Worm (Caenorhabditis elegans): Measurements from ENCODE around the gene tbck-1.
A peak's percentile ranks its signal among the peaks of the same experiment; 100 is the strongest.

Gene tbck-1

ce11 chrII:4855489-4855888 is 27.1 kb downstream of the tbck-1 start (continued):
- TF ChIP-seq tag-97 (GFP tag; IDR thresholded peaks at IDR 0.05) (0 out of 2 replicates have a peak, but pooled peaks have one; percentile 75), nhr-48 (tag; optimal IDR thresholded peaks at IDR 0.05) (no peak), dmd-8 (GFP tag; IDR thresholded peaks at IDR 0.05) (no peak), ceh-20 (GFP tag; IDR thresholded peaks at IDR 0.05) (no peak), unc-62 (GFP tag; optimal IDR thresholded peaks at IDR 0.05 in 1 of 2) (no peak), unc-62 (tag; optimal IDR thresholded peaks at IDR 0.05) (no peak), arid-1 (GFP tag; conservative IDR thresholded peaks at IDR 0.05) (no peak), zfp-2 (tag; optimal IDR thresholded peaks at IDR 0.05) (no peak), hlh-30 (tag; optimal IDR thresholded peaks at IDR 0.05; ENCODE audit: insufficient read depth) (no peak), saeg-2 (GFP tag; IDR thresholded peaks at IDR 0.05) (no peak), daf-16 (GFP tag; optimal IDR thresholded peaks at IDR 0.05) (no peak), daf-16 (tag; optimal IDR thresholded peaks at IDR 0.05) (no peak)

ce11 chrII:4856113-4856512 is 27.8 kb downstream of the tbck-1 start:
- no peak for TF ChIP-seq mes-2 (tag; optimal IDR thresholded peaks at IDR 0.05; ENCODE audit: poor library complexity, severe bottlenecking)
- TF ChIP-seq duxl-1 (tag; optimal IDR thresholded peaks at IDR 0.05; ENCODE audit: poor library complexity) = no peak
- no peak for TF ChIP-seq Y105C5A.15 (GFP tag; IDR thresholded peaks at IDR 0.05)
- no peak for TF ChIP-seq daf-16 (GFP tag; optimal IDR thresholded peaks at IDR 0.05)
- peak; percentile 2 for TF ChIP-seq daf-16 (tag; optimal IDR thresholded peaks at IDR 0.05)
- TF ChIP-seq hif-1 (tag; optimal IDR thresholded peaks at IDR 0.05) = no peak
- TF ChIP-seq F49E8.2 (tag; optimal IDR thresholded peaks at IDR 0.05; ENCODE audit: borderline replicate concordance) = no peak
- TF ChIP-seq ceh-28 (tag; optimal IDR thresholded peaks at IDR 0.05) = no peak
- peak; percentile 48 for TF ChIP-seq dve-1 (tag; optimal IDR thresholded peaks at IDR 0.05; ENCODE audit: insufficient read depth)
- TF ChIP-seq ces-1 (GFP tag; optimal IDR thresholded peaks at IDR 0.05) = no peak
- no peak for TF ChIP-seq nhr-237 (tag; optimal IDR thresholded peaks at IDR 0.05)
- TF ChIP-seq nhr-41 (GFP tag; IDR thresholded peaks at IDR 0.05) = no peak
- no peak for TF ChIP-seq ztf-7 (tag; optimal IDR thresholded peaks at IDR 0.05)
- TF ChIP-seq ctbp-1 (GFP tag; IDR thresholded peaks at IDR 0.05) = no peak
- no peak for TF ChIP-seq rbr-2 (tag; optimal IDR thresholded peaks at IDR 0.05)
- no peak for TF ChIP-seq F44E2.7 (GFP tag; IDR thresholded peaks at IDR 0.05)
- no peak for TF ChIP-seq F26F4.8 (GFP tag; conservative IDR thresholded peaks at IDR 0.05)
- no peak for TF ChIP-seq php-3 (GFP tag; IDR thresholded peaks at IDR 0.05)
- TF ChIP-seq daf-8 (GFP tag; IDR thresholded peaks at IDR 0.05) = no peak
- TF ChIP-seq F10B5.3 (tag; optimal IDR thresholded peaks at IDR 0.05) = no peak
- TF ChIP-seq unc-62 (GFP tag; optimal IDR thresholded peaks at IDR 0.05 in 1 of 2) = no peak
- no peak for TF ChIP-seq unc-62 (tag; optimal IDR thresholded peaks at IDR 0.05)
- no peak for TF ChIP-seq Y5F2A.4 (GFP tag; optimal IDR thresholded peaks at IDR 0.05)
- TF ChIP-seq lin-1 (GFP tag; IDR thresholded peaks at IDR 0.05) = no peak
- TF ChIP-seq ceh-20 (GFP tag; IDR thresholded peaks at IDR 0.05) = no peak
- TF ChIP-seq lir-3 (tag; optimal IDR thresholded peaks at IDR 0.05) = no peak
- no peak for TF ChIP-seq saeg-2 (GFP tag; IDR thresholded peaks at IDR 0.05)
- peak in 1 of 2 experiments; percentile 59 for TF ChIP-seq lsy-2 (tag; optimal IDR thresholded peaks at IDR 0.05)
- no peak for TF ChIP-seq zip-2 (tag; optimal IDR thresholded peaks at IDR 0.05)
- TF ChIP-seq daf-19 (GFP tag; conservative IDR thresholded peaks at IDR 0.05) = no peak
- TF ChIP-seq hlh-30 (tag; optimal IDR thresholded peaks at IDR 0.05; ENCODE audit: insufficient read depth) = peak; percentile 89
- no peak for TF ChIP-seq nhr-48 (tag; optimal IDR thresholded peaks at IDR 0.05)
- TF ChIP-seq nhr-11 (tag; optimal IDR thresholded peaks at IDR 0.05) = peak; percentile 17
- TF ChIP-seq aha-1 (tag) = peak; percentile 13
- TF ChIP-seq mdl-1 (tag; optimal IDR thresholded peaks at IDR 0.05) = peak in 1 of 2 experiments; percentile 36
- peak; percentile 50 for TF ChIP-seq hlh-11 (tag; optimal IDR thresholded peaks at IDR 0.05)
- TF ChIP-seq lin-29 (GFP tag; IDR thresholded peaks at IDR 0.05) = no peak
- TF ChIP-seq nhr-10 (tag; optimal IDR thresholded peaks at IDR 0.05) = no peak
- no peak for TF ChIP-seq zfp-2 (tag; optimal IDR thresholded peaks at IDR 0.05)
- 0 out of 2 replicates have a peak, but pooled peaks have one; percentile 58 for TF ChIP-seq mdt-29 (GFP tag; IDR thresholded peaks at IDR 0.05)
- no peak for TF ChIP-seq zip-11 (GFP tag; IDR thresholded peaks at IDR 0.05)
- no peak for TF ChIP-seq tra-1 (GFP tag; IDR thresholded peaks at IDR 0.05)
- TF ChIP-seq nhr-28 (tag; optimal IDR thresholded peaks at IDR 0.05) = peak; percentile 14
- peak; percentile 19 for TF ChIP-seq lin-13 (GFP tag; optimal IDR thresholded peaks at IDR 0.05)
- no peak for TF ChIP-seq daf-12 (tag; optimal IDR thresholded peaks at IDR 0.05)
- TF ChIP-seq ceh-32 (tag; optimal IDR thresholded peaks at IDR 0.05; ENCODE audit: poor library complexity) = no peak

Measured in whole organism, L4 larva.